Fruit fly (Drosophila melanogaster) Kc167 (cell line): ENCODE results near the gene Mrp5.

Source experiments
- Myc ChIP-seq: fragments of >200 bp; optimal IDR thresholded peaks from 2 replicates; lab custom pipeline; 2017; ENCODE audit warnings: missing external identifiers
- Sin3A ChIP-seq: fragments of >200 bp; optimal IDR thresholded peaks from 2 replicates; lab custom pipeline; 2018; ENCODE audit warnings: missing external identifiers
- psq ChIP-seq: fragments of >200 bp; optimal IDR thresholded peaks from 2 replicates; lab custom pipeline; 2017; ENCODE audit warnings: missing external identifiers
- ttk ChIP-seq: sonication (Bioruptor generic); optimal IDR thresholded peaks from 2 replicates; lab custom pipeline; 2017; ENCODE audit warnings: missing external identifiers

DNA sequence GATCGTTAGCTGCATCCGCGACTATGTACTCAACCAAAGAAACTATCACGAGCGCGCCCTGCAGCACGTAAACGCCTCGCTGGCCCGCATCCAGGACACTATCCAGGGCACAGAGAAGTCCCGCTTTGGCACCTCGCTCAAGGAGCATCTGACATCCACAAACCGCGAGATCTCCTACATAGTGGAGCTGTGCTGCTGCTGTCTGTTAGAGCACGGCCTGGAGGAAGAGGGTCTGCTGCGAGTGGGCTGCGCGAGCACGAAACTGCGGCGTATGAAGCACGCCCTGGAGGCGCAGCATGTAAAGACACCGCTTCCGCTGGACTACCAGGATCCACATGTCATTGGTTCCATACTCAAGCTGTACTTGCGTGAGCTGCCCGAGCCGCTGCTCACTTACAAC, 35.6 kb upstream of the Mrp5 start:
- TF ChIP-seq Myc (lab: Kevin White, UChicago) (no peak), Sin3A (no peak), psq (lab: Kevin White, UChicago) (no peak), ttk (lab: Kevin White, UChicago) (no peak)
